Fruit fly (Drosophila melanogaster): Measurements from ENCODE around the gene Cyp6a18.

DNA sequence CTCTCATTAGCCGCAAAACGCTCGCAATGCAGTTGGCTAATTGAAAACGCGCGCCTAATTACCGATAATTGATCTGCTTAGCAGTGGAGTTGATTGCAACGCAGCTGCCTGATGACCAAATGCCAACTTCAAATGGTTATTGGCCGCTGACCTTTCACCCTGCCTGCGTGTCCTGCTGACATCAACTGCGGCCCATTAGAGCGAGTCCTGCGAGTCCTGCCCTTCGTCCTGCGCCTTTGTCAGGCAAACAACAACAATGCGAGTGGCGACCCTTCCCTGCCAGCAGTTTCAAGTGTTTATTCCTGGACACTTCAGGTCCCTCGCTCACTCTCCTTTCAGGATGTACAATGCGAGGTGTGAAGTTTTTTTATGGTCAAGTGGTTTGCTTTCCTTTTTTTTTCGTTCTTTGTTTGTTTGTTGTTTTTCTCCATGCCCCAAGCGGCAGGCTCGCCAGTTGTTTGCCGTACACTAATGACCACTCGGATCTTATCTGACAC lies 35.9 kb upstream of the Cyp6a18 start:
- TF ChIP-seq CG8478 (optimal IDR thresholded peaks at IDR 0.05) (no peak), CTCF (optimal IDR thresholded peaks at IDR 0.05) (no peak)
